Worm (Caenorhabditis elegans) whole organism, midembryonic: ENCODE results near the gene lin-3.

Source experiments
- flt-1 ChIP-seq: fragments of 200-800 bp; sonication (Bioruptor generic); IDR thresholded peaks from 2 replicates; pipeline ENCODE4 v1.3.6; 2022; ENCODE audit warnings: missing genetic modification characterization, missing compliant biosample characterization
- klf-2 ChIP-seq: fragments of 200-800 bp; sonication (Bioruptor generic); conservative IDR thresholded peaks from 2 replicates; pipeline ENCODE4 v1.3.6; 2022; ENCODE audit warnings: missing genetic modification reagents, missing genetic modification characterization, missing compliant biosample characterization
- med-1 ChIP-seq: sonication (generic microtip); optimal IDR thresholded peaks from 2 replicates; lab custom pipeline; 2017; ENCODE audit warnings: missing genetic modification characterization, mild to moderate bottlenecking, missing compliant biosample characterization, antibody characterized with exemption, missing genetic modification reagents; ENCODE audit not compliant: insufficient read depth
- tab-1 ChIP-seq: fragments of 200-800 bp; sonication (Bioruptor generic); IDR thresholded peaks from 2 replicates; pipeline ENCODE4 v1.3.6; 2022; ENCODE audit warnings: missing genetic modification characterization, missing compliant biosample characterization

- TF ChIP-seq klf-2 (no peak), flt-1 (GFP tag; lab: Robert Waterston, UW) (no peak), med-1 (GFP tag; lab: Kevin White, UChicago) (no peak), tab-1 (GFP tag; lab: Robert Waterston, UW) (no peak)
Observed at ce11 chrIV:11062984-11063613, 9.0 kb downstream of the lin-3 start.
